Fruit fly (Drosophila melanogaster) whole organism, pupa: ENCODE results near the gene Cpr72Ec.

Source experiments
- CG10348 ChIP-seq: fragments of 200-800 bp; sonication (Bioruptor generic); IDR thresholded peaks from 2 replicates; pipeline ENCODE4 v1.3.6; 2022; ENCODE audit warnings: missing biosample characterization, missing genetic modification characterization
- CG12605 ChIP-seq: fragments of 200-800 bp; sonication (Bioruptor generic); IDR thresholded peaks from 2 replicates; pipeline ENCODE4 v1.3.6; 2022; ENCODE audit warnings: missing biosample characterization, missing genetic modification characterization
- CG13204 ChIP-seq: fragments of 200-800 bp; sonication (Bioruptor generic); optimal IDR thresholded peaks from 2 replicates; lab custom pipeline; 2018; ENCODE audit warnings: missing biosample characterization, mild to moderate bottlenecking, missing genetic modification characterization, moderate library complexity
- CG14655 ChIP-seq: fragments of 200-800 bp; sonication (Bioruptor generic); optimal IDR thresholded peaks from 3 replicates; lab custom pipeline; 2017; ENCODE audit warnings: mild to moderate bottlenecking, missing biosample characterization, missing genetic modification reagents, missing genetic modification characterization
- CG15710 ChIP-seq: fragments of 200-800 bp; sonication (Bioruptor generic); optimal IDR thresholded peaks from 2 replicates; lab custom pipeline; 2018; ENCODE audit warnings: missing biosample characterization, mild to moderate bottlenecking, missing genetic modification characterization, moderate library complexity
- CG17806 ChIP-seq: fragments of 200-800 bp; sonication (Bioruptor generic); optimal IDR thresholded peaks from 2 replicates; lab custom pipeline; 2018; ENCODE audit warnings: missing biosample characterization, mild to moderate bottlenecking, missing genetic modification characterization, moderate library complexity
- CG32121 ChIP-seq: fragments of 200-800 bp; sonication (Bioruptor generic); IDR thresholded peaks from 2 replicates; pipeline ENCODE4 v1.3.6; 2022; ENCODE audit warnings: missing biosample characterization, missing genetic modification characterization
- CG34367 ChIP-seq: fragments of 200-800 bp; sonication (Bioruptor generic); optimal IDR thresholded peaks from 2 replicates; lab custom pipeline; 2018; ENCODE audit warnings: missing biosample characterization, mild to moderate bottlenecking, missing genetic modification characterization
- CG4496 ChIP-seq: fragments of 200-800 bp; sonication (Bioruptor generic); IDR thresholded peaks from 3 replicates; pipeline ENCODE4 v1.3.6; 2022; ENCODE audit warnings: missing biosample characterization, missing genetic modification characterization
- CG8159 ChIP-seq: fragments of 200-800 bp; sonication (Bioruptor generic); optimal IDR thresholded peaks from 3 replicates; lab custom pipeline; 2018; ENCODE audit warnings: missing biosample characterization, mild to moderate bottlenecking, missing genetic modification characterization, moderate library complexity
- CG8301 ChIP-seq: fragments of 200-800 bp; sonication (Bioruptor generic); optimal IDR thresholded peaks from 2 replicates; lab custom pipeline; 2018; ENCODE audit warnings: missing biosample characterization, mild to moderate bottlenecking, missing genetic modification characterization
- CG9948 ChIP-seq: fragments of 200-800 bp; sonication (Bioruptor generic); optimal IDR thresholded peaks from 2 replicates; lab custom pipeline; 2018; ENCODE audit warnings: missing biosample characterization, mild to moderate bottlenecking, missing genetic modification characterization, moderate library complexity
- D1 ChIP-seq: fragments of 200-800 bp; sonication (Bioruptor generic); optimal IDR thresholded peaks from 2 replicates; lab custom pipeline; 2018; ENCODE audit warnings: missing biosample characterization, mild to moderate bottlenecking, missing genetic modification characterization, moderate library complexity
- EcR ChIP-seq: fragments of 200-800 bp; sonication (Bioruptor generic); optimal IDR thresholded peaks from 3 replicates; lab custom pipeline; 2019; ENCODE audit warnings: missing biosample characterization, missing genetic modification characterization, mild to moderate bottlenecking, moderate library complexity, missing genetic modification reagents
- Ets98B ChIP-seq: fragments of 200-800 bp; sonication (Bioruptor generic); IDR thresholded peaks from 2 replicates; pipeline ENCODE4 v1.3.6; 2022; ENCODE audit warnings: missing biosample characterization, missing genetic modification characterization
- Pif1A ChIP-seq: fragments of 200-800 bp; sonication (Bioruptor generic); optimal IDR thresholded peaks from 3 replicates; lab custom pipeline; 2016; ENCODE audit warnings: missing biosample characterization, missing genetic modification characterization
- Pif1B ChIP-seq: fragments of 200-800 bp; sonication (Bioruptor generic); optimal IDR thresholded peaks from 3 replicates; lab custom pipeline; 2016; ENCODE audit warnings: missing biosample characterization, missing genetic modification characterization
- Snoo ChIP-seq: fragments of 200-800 bp; sonication (Bioruptor generic); optimal IDR thresholded peaks from 3 replicates; lab custom pipeline; 2017; ENCODE audit warnings: missing biosample characterization, mild to moderate bottlenecking, missing genetic modification characterization, inconsistent platforms
- fd96Ca ChIP-seq: fragments of 200-800 bp; sonication (Bioruptor generic); IDR thresholded peaks from 3 replicates; pipeline ENCODE4 v1.3.6; 2022; ENCODE audit warnings: missing biosample characterization, missing genetic modification characterization
- gl ChIP-seq: fragments of 200-800 bp; sonication (Bioruptor generic); optimal IDR thresholded peaks from 2 replicates; lab custom pipeline; 2018; ENCODE audit warnings: missing biosample characterization, mild to moderate bottlenecking, missing genetic modification characterization
- rn ChIP-seq: fragments of 200-800 bp; sonication (Bioruptor generic); IDR thresholded peaks from 2 replicates; pipeline ENCODE4 v1.3.6; 2022; ENCODE audit warnings: missing biosample characterization, missing genetic modification characterization

Cpr72Ec gene

dm6 chr3L:16385252-16385879 is 18.2 kb upstream of the Cpr72Ec start:
- TF ChIP-seq EcR (GFP tag; lab: Kevin White, UChicago) (peak; percentile 93), Pif1A (GFP tag; lab: Kevin White, UChicago) (peak; percentile 43), CG12605 (GFP tag; lab: Robert Waterston, UW) (0 out of 2 replicates have a peak, but pooled peaks have one; percentile 14), CG14655 (no peak), CG13204 (GFP tag; lab: Kevin White, UChicago) (no peak), CG34367 (tag; lab: Kevin White, UChicago) (no peak), rn (no peak), CG8159 (tag; lab: Kevin White, UChicago) (no peak), Snoo (tag; lab: Kevin White, UChicago) (no peak), fd96Ca (GFP tag; lab: Robert Waterston, UW) (no peak; the same call in 2 of the 3 replicates), D1 (tag; lab: Kevin White, UChicago) (no peak), CG32121 (GFP tag; lab: Robert Waterston, UW) (no peak), gl (tag; lab: Kevin White, UChicago) (no peak), CG9948 (tag; lab: Kevin White, UChicago) (no peak), CG4496 (GFP tag; lab: Robert Waterston, UW) (0 out of 3 replicates have a peak, but pooled peaks have one; percentile 52), CG10348 (GFP tag; lab: Robert Waterston, UW) (no peak), Ets98B (GFP tag; lab: Robert Waterston, UW) (no peak)

- TF ChIP-seq CG8301 (tag; lab: Kevin White, UChicago) (peak; percentile 12), CG15710 (tag; lab: Kevin White, UChicago) (no peak), CG12605 (GFP tag; lab: Robert Waterston, UW) (peak; percentile 37; the same call in 1 of the 2 replicates), fd96Ca (GFP tag; lab: Robert Waterston, UW) (peak; percentile 40; the same call in 1 of the 3 replicates), CG4496 (GFP tag; lab: Robert Waterston, UW) (peak; percentile 41; the same call in 1 of the 3 replicates), gl (tag; lab: Kevin White, UChicago) (peak; percentile 18), Ets98B (GFP tag; lab: Robert Waterston, UW) (0 out of 2 replicates have a peak, but pooled peaks have one; percentile 32), CG9948 (tag; lab: Kevin White, UChicago) (no peak)
Observed at dm6 chr3L:16384145-16384705, 17.1 kb upstream of the Cpr72Ec start.

dm6 chr3L:16383056-16383455 is 15.9 kb upstream of the Cpr72Ec start:
- TF ChIP-seq CG9948 (tag; lab: Kevin White, UChicago) (no peak), Pif1A (GFP tag; lab: Kevin White, UChicago) (no peak), rn (no peak), CG14655 (no peak), CG12605 (GFP tag; lab: Robert Waterston, UW) (no peak), CG17806 (tag; lab: Kevin White, UChicago) (no peak), Ets98B (GFP tag; lab: Robert Waterston, UW) (no peak), D1 (tag; lab: Kevin White, UChicago) (no peak), CG32121 (GFP tag; lab: Robert Waterston, UW) (no peak), Pif1B (GFP tag; lab: Kevin White, UChicago) (no peak), CG15710 (tag; lab: Kevin White, UChicago) (no peak), CG34367 (tag; lab: Kevin White, UChicago) (no peak), CG8159 (tag; lab: Kevin White, UChicago) (no peak), EcR (GFP tag; lab: Kevin White, UChicago) (no peak)

dm6 chr3L:16381184-16381797 is 14.2 kb upstream of the Cpr72Ec start, which contains the start of gene Agpat4:
TSS of gene Agpat4 (minus strand) at chr3L:16381570.
- TF ChIP-seq CG34367 (tag; lab: Kevin White, UChicago) (no peak), CG15710 (tag; lab: Kevin White, UChicago) (no peak), fd96Ca (GFP tag; lab: Robert Waterston, UW) (no peak), CG32121 (GFP tag; lab: Robert Waterston, UW) (no peak), gl (tag; lab: Kevin White, UChicago) (no peak), Pif1B (GFP tag; lab: Kevin White, UChicago) (no peak), CG13204 (GFP tag; lab: Kevin White, UChicago) (no peak), CG9948 (tag; lab: Kevin White, UChicago) (no peak), CG8159 (tag; lab: Kevin White, UChicago) (no peak), Ets98B (GFP tag; lab: Robert Waterston, UW) (no peak), CG8301 (tag; lab: Kevin White, UChicago) (no peak), CG12605 (GFP tag; lab: Robert Waterston, UW) (no peak)

DNA sequence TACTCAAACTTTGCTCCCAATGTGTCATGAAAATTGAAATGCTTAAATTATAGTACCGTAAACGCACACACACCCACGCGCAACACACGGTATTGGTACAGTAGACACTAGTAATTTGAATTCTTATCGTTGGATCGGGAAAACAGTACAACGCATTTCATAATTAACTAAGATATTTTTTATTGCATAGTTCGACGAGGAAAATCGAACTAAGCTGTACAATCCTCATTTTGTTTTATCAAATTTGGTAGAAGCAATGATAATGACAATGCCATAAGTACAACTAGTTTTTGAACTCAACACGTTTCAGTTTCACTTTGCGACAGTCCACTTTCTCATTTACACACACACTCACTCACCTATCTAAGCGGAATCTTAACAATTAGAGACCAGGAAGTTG is 13.6 kb upstream of the Cpr72Ec start:
- TF ChIP-seq CG32121 (GFP tag; lab: Robert Waterston, UW) = no peak
- peak; percentile 21 for TF ChIP-seq CG8301 (tag; lab: Kevin White, UChicago)
